Worm (Caenorhabditis elegans) whole organism, young adult: ENCODE data around the gene C03B1.2.

Experiments
- hlh-26 ChIP-seq: fragments of 200-800 bp; sonication (Bioruptor generic); conservative IDR thresholded peaks from 2 replicates; pipeline ENCODE4 v1.3.6; 2022; ENCODE audit warnings: missing genetic modification reagents, missing genetic modification characterization, missing compliant biosample characterization
- madf-8 ChIP-seq: fragments of 200-800 bp; sonication (Bioruptor generic); conservative IDR thresholded peaks from 2 replicates; pipeline ENCODE4 v1.3.6; 2022; ENCODE audit warnings: missing genetic modification reagents, missing genetic modification characterization, missing compliant biosample characterization
- pha-4 ChIP-seq: fragments of 150-350 bp; sonication (generic microtip); optimal IDR thresholded peaks from 2 replicates; lab custom pipeline; 2014; ENCODE audit warnings: missing biosample characterization, missing genetic modification reagents, missing genetic modification characterization
- sea-2 ChIP-seq: fragments of 200-800 bp; sonication (Bioruptor generic); IDR thresholded peaks from 2 replicates; pipeline ENCODE4 v1.3.6; 2022; ENCODE audit warnings: missing genetic modification characterization, missing compliant biosample characterization
- snpc-4 ChIP-seq, 5 experiments: fragments of 150-350 bp in 1 of 5; sonication (generic microtip) in 4 of 5; optimal IDR thresholded peaks; 2 replicates each; lab custom pipeline; 2014 to 2018; ENCODE audit warnings: missing genetic modification characterization in 5 of 5, missing biosample characterization in 3 of 5, antibody characterized with exemption in 2 of 5, mild to moderate bottlenecking in 2 of 5, missing compliant biosample characterization in 2 of 5, missing genotype in 2 of 5, moderate library complexity in 2 of 5, missing genetic modification reagents in 1 of 5
- sptf-2 ChIP-seq: fragments of 200-800 bp; sonication (Bioruptor generic); optimal IDR thresholded peaks from 2 replicates; lab custom pipeline; 2018; ENCODE audit warnings: mild to moderate bottlenecking, missing genetic modification characterization, missing compliant biosample characterization
- unc-62 ChIP-seq: fragments of 150-350 bp; optimal IDR thresholded peaks from 2 replicates; lab custom pipeline; 2014; ENCODE audit warnings: missing biosample characterization, missing genetic modification reagents, missing genetic modification characterization
- ztf-22 ChIP-seq: fragments of 200-800 bp; sonication (Bioruptor generic); optimal IDR thresholded peaks from 2 replicates; lab custom pipeline; 2018; ENCODE audit warnings: mild to moderate bottlenecking, missing genetic modification characterization, moderate library complexity, missing compliant biosample characterization

DNA sequence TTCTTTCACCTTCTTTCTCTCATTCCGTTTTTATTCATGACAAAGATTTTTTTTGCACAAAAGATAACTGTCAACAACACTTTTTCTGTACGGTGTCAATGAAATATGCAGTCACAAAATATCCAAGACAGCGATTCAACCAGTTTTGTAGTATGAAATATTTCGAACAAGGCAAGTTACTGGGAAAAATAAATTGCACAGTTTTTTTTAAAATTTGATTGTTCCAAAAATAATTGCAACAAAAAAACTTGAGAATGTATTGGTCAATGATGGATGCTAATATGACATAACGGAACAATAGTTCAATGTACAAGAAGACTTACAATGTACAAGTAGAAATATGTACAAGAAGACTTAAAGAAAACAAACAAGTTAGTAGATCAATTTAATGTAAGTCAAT lies 24.0 kb upstream of the C03B1.2 start:
- TF ChIP-seq sea-2 (GFP tag; lab: Robert Waterston, UW) (no peak), pha-4 (tag; lab: Kevin White, UChicago) (no peak), unc-62 (GFP tag; lab: Kevin White, UChicago) (no peak), snpc-4 (GFP tag; optimal IDR thresholded peaks at IDR 0.05; lab: Kevin White, UChicago) (no peak), snpc-4 (tag; optimal IDR thresholded peaks at IDR 0.05; lab: Kevin White, UChicago) (no peak), hlh-26 (GFP tag; lab: Robert Waterston, UW) (no peak), madf-8 (no peak), sptf-2 (GFP tag; lab: Kevin White, UChicago) (no peak), ztf-22 (GFP tag; lab: Kevin White, UChicago) (no peak)
